Worm (Caenorhabditis elegans) whole organism, late embryonic: ENCODE data around the gene F01D4.5.

Source experiments
- hlh-8 ChIP-seq: sonication (generic microtip); optimal IDR thresholded peaks from 2 replicates; lab custom pipeline; 2016; ENCODE audit warnings: missing genotype, missing genetic modification characterization, missing compliant biosample characterization
- lin-11 ChIP-seq: fragments of 200-800 bp; sonication (Bioruptor generic); optimal IDR thresholded peaks from 2 replicates; lab custom pipeline; 2018; ENCODE audit warnings: mild to moderate bottlenecking, missing genetic modification characterization, missing compliant biosample characterization
- mec-3 ChIP-seq: sonication (generic microtip); optimal IDR thresholded peaks from 2 replicates; lab custom pipeline; 2016; ENCODE audit warnings: borderline replicate concordance, missing genetic modification characterization, missing compliant biosample characterization
- sox-4 ChIP-seq: sonication (generic microtip); optimal IDR thresholded peaks from 2 replicates; lab custom pipeline; 2017; ENCODE audit warnings: mild to moderate bottlenecking, missing genetic modification characterization, inconsistent platforms, missing compliant biosample characterization

DNA sequence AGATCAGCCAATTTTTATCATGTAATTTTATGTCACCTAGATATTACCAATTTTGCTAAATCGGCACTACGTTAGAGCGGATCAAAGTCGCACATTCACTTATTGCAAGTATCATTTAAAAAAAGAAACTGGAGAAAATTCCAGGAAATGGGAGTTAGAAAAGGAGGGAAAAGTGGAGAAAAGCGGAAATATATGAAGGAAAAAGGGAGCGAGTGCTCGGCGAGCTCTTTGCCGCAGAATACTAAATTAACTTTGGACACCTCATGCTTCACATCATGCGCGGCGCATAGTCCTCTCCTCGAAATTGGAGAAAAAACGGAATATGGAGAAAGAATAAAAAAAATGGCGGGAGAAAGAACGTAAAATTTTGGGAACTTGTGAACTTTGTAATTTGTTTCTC lies 24.1 kb upstream of the F01D4.5 start:
- TF ChIP-seq lin-11 = no peak
- TF ChIP-seq mec-3 (tag; lab: Kevin White, UChicago) = no peak
- no peak for TF ChIP-seq sox-4 (tag; lab: Kevin White, UChicago)
- TF ChIP-seq hlh-8 (tag; lab: Kevin White, UChicago) = no peak
